Worm (Caenorhabditis elegans) whole organism, L4 larva: Measurements from ENCODE around the gene C18H9.6.

Experiments
- F10B5.3 ChIP-seq: sonication (generic microtip); optimal IDR thresholded peaks from 2 replicates; lab custom pipeline; 2016; ENCODE audit warnings: mild to moderate bottlenecking, missing genetic modification characterization, missing compliant biosample characterization
- F37D6.2 ChIP-seq: sonication (generic microtip); optimal IDR thresholded peaks from 2 replicates; lab custom pipeline; 2016; ENCODE audit warnings: mild to moderate bottlenecking, missing genetic modification characterization, missing compliant biosample characterization
- F44E2.7 ChIP-seq: fragments of 200-800 bp; sonication (Bioruptor generic); IDR thresholded peaks from 2 replicates; pipeline ENCODE4 v2.1.2; 2022; ENCODE audit warnings: missing genetic modification characterization, missing compliant biosample characterization
- T20F7.1 ChIP-seq: fragments of 200-800 bp; sonication (Bioruptor generic); optimal IDR thresholded peaks from 2 replicates; lab custom pipeline; 2018; ENCODE audit warnings: mild to moderate bottlenecking, missing genetic modification characterization, missing compliant biosample characterization
- Y105C5A.15 ChIP-seq: fragments of 200-800 bp; sonication (Bioruptor generic); IDR thresholded peaks from 2 replicates; pipeline ENCODE4 v1.3.6; 2022; ENCODE audit warnings: missing genetic modification characterization, missing compliant biosample characterization
- Y48G9A.11 ChIP-seq: fragments of 200-800 bp; sonication (Bioruptor generic); IDR thresholded peaks from 2 replicates; pipeline ENCODE4 v1.3.6; 2022; ENCODE audit warnings: missing genetic modification reagents, missing genetic modification characterization, missing compliant biosample characterization
- aha-1 ChIP-seq: fragments of 150-350 bp; peaks from one replicate; lab custom pipeline; 2014; ENCODE audit warnings: missing biosample characterization, missing genetic modification characterization
- arid-1 ChIP-seq: fragments of 200-800 bp; sonication (Bioruptor generic); conservative IDR thresholded peaks from 2 replicates; pipeline ENCODE4 v1.3.6; 2022; ENCODE audit warnings: missing genetic modification reagents, missing genetic modification characterization, missing compliant biosample characterization
- ceh-32 ChIP-seq: sonication (generic microtip); optimal IDR thresholded peaks from 2 replicates; lab custom pipeline; 2016; ENCODE audit warnings: mild to moderate bottlenecking, missing genetic modification characterization, missing compliant biosample characterization; ENCODE audit not compliant: poor library complexity
- ceh-62 ChIP-seq: sonication (generic microtip); optimal IDR thresholded peaks from 2 replicates; lab custom pipeline; 2017; ENCODE audit warnings: missing biosample characterization, missing genetic modification characterization
- daf-16 ChIP-seq, 3 experiments: sonication (generic microtip); optimal IDR thresholded peaks; 2 replicates each; lab custom pipeline; 2016 to 2017; ENCODE audit warnings: missing genetic modification characterization in 3 of 3, missing genetic modification reagents in 3 of 3, mild to moderate bottlenecking in 2 of 3, missing compliant biosample characterization in 2 of 3, missing biosample characterization in 1 of 3, moderate library complexity in 1 of 3
- dmd-6 ChIP-seq: fragments of 200-800 bp; sonication (Bioruptor generic); IDR thresholded peaks from 2 replicates; pipeline ENCODE4 v1.3.6; 2022; ENCODE audit warnings: missing genetic modification reagents, missing genetic modification characterization, missing compliant biosample characterization
- dve-1 ChIP-seq: sonication (generic microtip); optimal IDR thresholded peaks from 2 replicates; lab custom pipeline; 2017; ENCODE audit warnings: antibody characterized with exemption, mild to moderate bottlenecking, missing genetic modification characterization, missing compliant biosample characterization; ENCODE audit not compliant: insufficient read depth
- hlh-11 ChIP-seq: fragments of 200-800 bp; sonication (Bioruptor generic); optimal IDR thresholded peaks from 2 replicates; lab custom pipeline; 2018; ENCODE audit warnings: mild to moderate bottlenecking, missing genetic modification characterization, missing compliant biosample characterization
- lin-1 ChIP-seq: fragments of 200-800 bp; sonication (Bioruptor generic); IDR thresholded peaks from 2 replicates; pipeline ENCODE4 v1.3.6; 2022; ENCODE audit warnings: missing genetic modification reagents, missing genetic modification characterization, missing compliant biosample characterization
- lin-15B ChIP-seq: fragments of 150-350 bp; sonication (generic microtip); optimal IDR thresholded peaks from 3 replicates; lab custom pipeline; 2014; ENCODE audit warnings: missing biosample characterization, missing genetic modification characterization
- lin-38 ChIP-seq: fragments of 200-800 bp; sonication (Bioruptor generic); IDR thresholded peaks from 2 replicates; pipeline ENCODE4 v1.3.6; 2022; ENCODE audit warnings: missing genetic modification reagents, missing genetic modification characterization, missing compliant biosample characterization
- mes-2 ChIP-seq: sonication (generic microtip); optimal IDR thresholded peaks from 2 replicates; lab custom pipeline; 2016; ENCODE audit warnings: missing genotype, mild to moderate bottlenecking, missing genetic modification characterization, missing compliant biosample characterization; ENCODE audit not compliant: poor library complexity, severe bottlenecking
- mxl-3 ChIP-seq: fragments of 200-800 bp; sonication (Bioruptor generic); optimal IDR thresholded peaks from 2 replicates; lab custom pipeline; 2018; ENCODE audit warnings: mild to moderate bottlenecking, missing genetic modification characterization, missing compliant biosample characterization
- nhr-102 ChIP-seq: sonication (generic microtip); optimal IDR thresholded peaks from 2 replicates; lab custom pipeline; 2016; ENCODE audit warnings: mild to moderate bottlenecking, missing genetic modification characterization, moderate library complexity, missing compliant biosample characterization
- nhr-111 ChIP-seq: fragments of 200-800 bp; sonication (Bioruptor generic); optimal IDR thresholded peaks from 2 replicates; lab custom pipeline; 2018; ENCODE audit warnings: mild to moderate bottlenecking, missing genetic modification characterization, missing compliant biosample characterization
- nhr-28 ChIP-seq: fragments of 150-350 bp; optimal IDR thresholded peaks from 2 replicates; lab custom pipeline; 2014; ENCODE audit warnings: missing biosample characterization, missing genetic modification characterization
- nhr-6 ChIP-seq: fragments of 150-350 bp; optimal IDR thresholded peaks from 2 replicates; lab custom pipeline; 2014; ENCODE audit warnings: missing biosample characterization, missing genetic modification characterization
- nhr-76 ChIP-seq: fragments of 150-350 bp; optimal IDR thresholded peaks from 2 replicates; lab custom pipeline; 2014; ENCODE audit warnings: missing biosample characterization, missing genetic modification characterization
- php-3 ChIP-seq: fragments of 200-800 bp; sonication (Bioruptor generic); IDR thresholded peaks from 2 replicates; pipeline ENCODE4 v1.3.6; 2022; ENCODE audit warnings: missing genetic modification reagents, missing genetic modification characterization, missing compliant biosample characterization
- pqm-1 ChIP-seq: sonication (generic microtip); optimal IDR thresholded peaks from 2 replicates; lab custom pipeline; 2017; ENCODE audit warnings: missing biosample characterization, missing genetic modification characterization
- sdz-12 ChIP-seq: fragments of 200-800 bp; sonication (Bioruptor generic); optimal IDR thresholded peaks from 2 replicates; lab custom pipeline; 2018; ENCODE audit warnings: mild to moderate bottlenecking, missing genetic modification characterization, missing compliant biosample characterization
- snpc-4 ChIP-seq: fragments of 150-350 bp; optimal IDR thresholded peaks from 2 replicates; lab custom pipeline; 2014; ENCODE audit warnings: missing biosample characterization, missing genetic modification characterization
- tra-1 ChIP-seq: fragments of 200-800 bp; sonication (Bioruptor generic); IDR thresholded peaks from 2 replicates; pipeline ENCODE4 v1.3.6; 2022; ENCODE audit warnings: missing genetic modification reagents, missing genetic modification characterization, missing compliant biosample characterization
- unc-39 ChIP-seq: sonication (generic microtip); optimal IDR thresholded peaks from 2 replicates; lab custom pipeline; 2017; ENCODE audit warnings: missing biosample characterization, missing genetic modification characterization
- unc-62 ChIP-seq, 3 experiments: fragments of 150-350 bp in 1 of 3; sonication (generic microtip); optimal IDR thresholded peaks in 2 of 3; peaks in 1 of 3; 1 replicate in 1 of 3; 2 replicates in 2 of 3; lab custom pipeline; 2014 to 2017; ENCODE audit warnings: missing biosample characterization in 3 of 3, missing genetic modification characterization in 3 of 3, missing genetic modification reagents in 3 of 3, missing genotype in 1 of 3
- zag-1 ChIP-seq: fragments of 150-350 bp; optimal IDR thresholded peaks from 2 replicates; lab custom pipeline; 2014; ENCODE audit warnings: missing biosample characterization, missing genetic modification characterization
- ztf-11 ChIP-seq: fragments of 150-350 bp; optimal IDR thresholded peaks from 2 replicates; lab custom pipeline; 2014; ENCODE audit warnings: missing biosample characterization, missing genetic modification characterization
- ztf-7 ChIP-seq: fragments of 150-350 bp; optimal IDR thresholded peaks from 2 replicates; lab custom pipeline; 2014; ENCODE audit warnings: missing biosample characterization, missing genetic modification characterization

The C18H9.6 gene

ce11 chrII:6665908-6666307 is 35.5 kb downstream of the C18H9.6 start:
- peak; percentile 72 for TF ChIP-seq nhr-28
- TF ChIP-seq Y105C5A.15, result no peak
- peak; percentile 29 for TF ChIP-seq dve-1 (tag; lab: Kevin White, UChicago)
- peak; percentile 51 for TF ChIP-seq aha-1 (tag; lab: Kevin White, UChicago)
- TF ChIP-seq F44E2.7 (GFP tag; lab: Robert Waterston, UW), result no peak
- peak; percentile 64; the same call in 1 of the 2 replicates for TF ChIP-seq dmd-6
- TF ChIP-seq pqm-1 (tag; lab: Kevin White, UChicago), result peak; percentile 95
- TF ChIP-seq tra-1 (GFP tag; lab: Robert Waterston, UW), result 0 out of 2 replicates have a peak, but pooled peaks have one; percentile 51
- no peak for TF ChIP-seq ceh-62
- TF ChIP-seq sdz-12 (GFP tag; lab: Kevin White, UChicago), result no peak
- peak; percentile 62 for TF ChIP-seq hlh-11 (tag; lab: Kevin White, UChicago)
- TF ChIP-seq php-3 (GFP tag; lab: Robert Waterston, UW), result peak; percentile 89; the same call in 1 of the 2 replicates

- no peak for TF ChIP-seq Y105C5A.15
- TF ChIP-seq tra-1 (GFP tag; lab: Robert Waterston, UW), result no peak
- TF ChIP-seq daf-16 (GFP tag; optimal IDR thresholded peaks at IDR 0.05; lab: Kevin White, UChicago), result no peak
- peak; percentile 66 for TF ChIP-seq daf-16 (tag; optimal IDR thresholded peaks at IDR 0.05; lab: Kevin White, UChicago)
- TF ChIP-seq mxl-3 (GFP tag; lab: Kevin White, UChicago), result no peak
- TF ChIP-seq dve-1 (tag; lab: Kevin White, UChicago), result peak; percentile 52
- no peak for TF ChIP-seq F10B5.3 (tag; lab: Kevin White, UChicago)
- TF ChIP-seq dmd-6, result peak; percentile 42; the same call in 1 of the 2 replicates
- TF ChIP-seq nhr-111, result no peak
- TF ChIP-seq, all 104 proteins: peak for 3
Measured at ce11 chrII:6663799-6664198, 37.6 kb downstream of the C18H9.6 start.

ce11 chrII:6661211-6661610 is 40.2 kb downstream of the C18H9.6 start, which contains the start of gene T19D12.2:
Gene T19D12.2 (plus strand): TSS chrII:6661335.
- TF ChIP-seq daf-16 (GFP tag; optimal IDR thresholded peaks at IDR 0.05; lab: Kevin White, UChicago) (no peak), daf-16 (tag; optimal IDR thresholded peaks at IDR 0.05; lab: Kevin White, UChicago) (peak; percentile 45), nhr-102 (no peak), hlh-11 (tag; lab: Kevin White, UChicago) (peak; percentile 18), zag-1 (tag; lab: Kevin White, UChicago) (no peak), nhr-76 (no peak), php-3 (GFP tag; lab: Robert Waterston, UW) (peak; percentile 81; the same call in 1 of the 2 replicates), lin-15B (tag; lab: Kevin White, UChicago) (no peak), snpc-4 (tag; lab: Kevin White, UChicago) (no peak), nhr-28 (peak; percentile 19), ztf-7 (no peak), aha-1 (tag; lab: Kevin White, UChicago) (no peak), ceh-32 (tag; lab: Kevin White, UChicago) (no peak), lin-1 (no peak), ztf-11 (tag; lab: Kevin White, UChicago) (no peak), nhr-6 (no peak), unc-39 (tag; lab: Kevin White, UChicago) (no peak), dmd-6 (peak; percentile 48; the same call in 1 of the 2 replicates), lin-38 (GFP tag; lab: Robert Waterston, UW) (no peak), pqm-1 (tag; lab: Kevin White, UChicago) (peak; percentile 93), dve-1 (tag; lab: Kevin White, UChicago) (peak; percentile 33), Y48G9A.11 (GFP tag; lab: Robert Waterston, UW) (no peak)

ce11 chrII:6658766-6659165 is 42.7 kb downstream of the C18H9.6 start, which contains the start of gene T19D12.10:
Gene T19D12.10 (minus strand): TSS chrII:6658866.
- TF ChIP-seq unc-62 (GFP tag; optimal IDR thresholded peaks at IDR 0.05 in 1 of 2; lab: Kevin White, UChicago) (peak in 1 of 2 experiments; percentile 42), unc-62 (tag; optimal IDR thresholded peaks at IDR 0.05; lab: Kevin White, UChicago) (no peak), T20F7.1 (GFP tag; lab: Kevin White, UChicago) (no peak)

ce11 chrII:6654284-6654683 is 47.1 kb downstream of the C18H9.6 start, which contains the start of gene T19D12.9:
Gene T19D12.9 (minus strand): TSS chrII:6654384.
- TF ChIP-seq F37D6.2, result no peak
- no peak for TF ChIP-seq mes-2 (tag; lab: Kevin White, UChicago)
- no peak for TF ChIP-seq arid-1 (GFP tag; lab: Robert Waterston, UW)
- TF ChIP-seq unc-39 (tag; lab: Kevin White, UChicago), result no peak
